Worm (Caenorhabditis elegans): ENCODE data around the gene srz-38.

The srz-38 gene

DNA sequence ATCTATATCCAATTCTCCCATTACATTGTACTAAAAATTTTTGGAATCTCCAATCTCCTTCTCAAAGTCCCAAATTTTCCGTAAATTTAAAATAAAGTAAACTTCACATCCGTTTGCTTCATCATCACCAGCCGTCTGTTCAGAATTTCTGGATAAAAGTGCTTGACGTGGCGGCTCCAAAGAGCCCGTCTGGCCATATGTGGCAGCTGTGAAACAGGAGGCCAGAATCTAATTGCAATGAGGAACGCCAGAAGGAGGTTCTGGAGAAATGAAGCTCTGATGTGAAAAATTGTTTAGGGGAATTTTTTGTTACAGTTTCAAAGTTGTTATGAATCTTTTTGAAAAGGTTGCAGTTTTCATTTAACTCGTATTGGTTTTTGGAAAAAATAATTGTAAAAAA is 45.1 kb downstream of the srz-38 start:
- no peak for TF ChIP-seq cog-1 (tag; optimal IDR thresholded peaks at IDR 0.05)
- no peak for TF ChIP-seq tab-1 (GFP tag; IDR thresholded peaks at IDR 0.05)
- TF ChIP-seq T22C8.4 (GFP tag; IDR thresholded peaks at IDR 0.05), result no peak
- no peak for TF ChIP-seq ztf-29 (GFP tag; IDR thresholded peaks at IDR 0.05)
- no peak for TF ChIP-seq ref-1 (GFP tag; conservative IDR thresholded peaks at IDR 0.05)
- no peak for TF ChIP-seq med-1 (GFP tag; optimal IDR thresholded peaks at IDR 0.05; ENCODE audit: insufficient read depth)
- TF ChIP-seq ztf-23 (GFP tag; IDR thresholded peaks at IDR 0.05), result no peak
- TF ChIP-seq klf-2 (GFP tag; conservative IDR thresholded peaks at IDR 0.05), result no peak
- TF ChIP-seq flt-1 (GFP tag; IDR thresholded peaks at IDR 0.05), result no peak

DNA sequence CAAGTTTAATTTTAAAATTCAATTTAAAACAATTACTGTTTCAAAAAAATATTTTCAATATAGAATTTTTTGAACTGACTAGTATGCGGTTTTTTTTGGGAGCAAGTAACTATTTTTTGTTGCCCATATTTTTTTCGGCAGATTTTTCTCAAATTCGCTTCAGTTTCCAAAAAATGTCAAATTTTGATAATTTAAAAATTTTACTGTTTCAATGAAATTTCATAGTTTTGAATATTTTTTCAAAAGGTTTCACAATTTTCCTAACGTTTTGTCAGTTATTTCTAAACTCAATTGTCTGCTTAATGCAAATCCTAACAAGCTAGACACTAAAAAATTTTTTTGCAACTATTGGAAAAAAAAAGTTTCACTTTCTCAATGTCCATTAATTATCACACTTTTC is 45.8 kb downstream of the srz-38 start:
- TF ChIP-seq flt-1 (GFP tag; IDR thresholded peaks at IDR 0.05) (0 out of 2 replicates have a peak, but pooled peaks have one; percentile 57), ref-1 (GFP tag; conservative IDR thresholded peaks at IDR 0.05) (no peak)

DNA sequence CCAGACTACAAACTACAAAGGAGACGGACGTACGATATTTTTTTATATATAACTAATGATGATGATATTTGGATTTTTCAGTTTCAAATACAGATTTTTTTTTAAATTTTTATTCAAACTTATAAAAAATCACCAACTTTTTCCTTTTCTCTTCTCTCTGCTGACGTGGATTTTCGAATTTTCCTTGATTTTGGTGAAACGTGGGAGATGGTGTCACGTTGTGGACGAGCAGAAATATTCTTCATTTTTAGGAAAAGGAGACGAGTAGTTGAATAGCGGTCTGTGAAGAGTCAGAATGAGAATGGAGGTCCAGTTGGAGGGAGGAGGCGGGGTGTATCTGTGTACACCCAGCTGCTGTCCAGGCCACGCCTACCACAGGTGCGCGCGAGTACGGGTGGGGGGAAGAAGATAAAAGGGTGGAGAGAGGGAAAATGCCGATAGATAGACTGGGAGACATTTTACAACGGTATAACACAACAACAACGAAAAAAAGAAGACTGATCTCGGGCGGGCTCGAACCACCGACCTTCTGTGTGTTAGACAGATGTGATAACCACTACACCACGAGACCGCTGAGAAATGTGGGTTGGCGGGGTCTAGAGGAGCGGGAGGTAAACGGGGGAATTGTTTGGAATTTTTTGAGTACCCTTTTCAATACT is 46.9 kb downstream of the srz-38 start, which contains the start of gene Y7A9D.1:
TSS of gene Y7A9D.1 (minus strand) at position 283 of the 659 bp plus-strand sequence.
- TF ChIP-seq T22C8.4 (GFP tag; IDR thresholded peaks at IDR 0.05) (peak; percentile 80), ztf-29 (GFP tag; IDR thresholded peaks at IDR 0.05) (peak; percentile 77), cog-1 (tag; optimal IDR thresholded peaks at IDR 0.05) (peak; percentile 78), flt-1 (GFP tag; IDR thresholded peaks at IDR 0.05) (peak; percentile 90), tab-1 (GFP tag; IDR thresholded peaks at IDR 0.05) (peak; percentile 83), ref-1 (GFP tag; conservative IDR thresholded peaks at IDR 0.05) (peak; percentile 68), klf-2 (GFP tag; conservative IDR thresholded peaks at IDR 0.05) (0 out of 2 replicates have a peak, but pooled peaks have one; percentile 52), med-1 (GFP tag; optimal IDR thresholded peaks at IDR 0.05; ENCODE audit: insufficient read depth) (no peak), ztf-23 (GFP tag; IDR thresholded peaks at IDR 0.05) (peak; percentile 87)

DNA sequence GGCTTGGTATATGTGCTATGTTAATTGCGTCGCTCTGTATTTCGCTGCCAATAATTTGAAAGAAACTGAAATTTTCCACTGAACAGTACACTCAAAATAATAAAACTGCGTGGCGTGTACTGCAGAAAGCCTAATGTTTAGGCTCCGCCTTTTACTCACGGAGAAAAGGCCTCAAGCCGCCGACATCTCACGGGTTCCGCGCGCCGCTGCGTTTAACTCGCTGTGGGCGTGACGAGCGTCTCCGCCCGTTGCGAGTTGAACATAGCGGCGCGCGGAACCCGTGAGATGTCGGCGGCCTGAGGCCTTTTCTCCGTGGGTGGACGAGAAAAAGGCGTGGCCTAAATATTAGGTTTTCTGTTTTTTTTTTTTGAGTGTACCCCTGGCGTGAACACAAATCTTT is 49.5 kb downstream of the srz-38 start:
- TF ChIP-seq med-1 (GFP tag; optimal IDR thresholded peaks at IDR 0.05; ENCODE audit: insufficient read depth), result no peak
- TF ChIP-seq tab-1 (GFP tag; IDR thresholded peaks at IDR 0.05), result no peak
- no peak for TF ChIP-seq T22C8.4 (GFP tag; IDR thresholded peaks at IDR 0.05)
